Fruit fly (Drosophila melanogaster) whole organism, wandering third instar larva: Measurements from ENCODE around the gene SP.

Experiments used
- CG9705 ChIP-seq: fragments of 200-800 bp; sonication (Bioruptor generic); optimal IDR thresholded peaks from 2 replicates; lab custom pipeline; 2018; ENCODE audit warnings: missing biosample characterization, mild to moderate bottlenecking, missing genetic modification characterization
- Dfd ChIP-seq: fragments of >200 bp; optimal IDR thresholded peaks from 2 replicates; lab custom pipeline; 2017; ENCODE audit warnings: missing biosample characterization, missing genetic modification characterization
- brk ChIP-seq: fragments of 200-800 bp; sonication (Bioruptor generic); optimal IDR thresholded peaks from 2 replicates; lab custom pipeline; 2016; ENCODE audit warnings: missing biosample characterization, mild to moderate bottlenecking, missing genetic modification characterization
- sage ChIP-seq: fragments of 200-800 bp; sonication (Bioruptor generic); optimal IDR thresholded peaks from 2 replicates; lab custom pipeline; 2016; ENCODE audit warnings: missing biosample characterization, mild to moderate bottlenecking, missing genetic modification characterization
- usp ChIP-seq: fragments of >200 bp; optimal IDR thresholded peaks from 2 replicates; lab custom pipeline; 2017; ENCODE audit warnings: missing biosample characterization, missing genetic modification characterization

DNA sequence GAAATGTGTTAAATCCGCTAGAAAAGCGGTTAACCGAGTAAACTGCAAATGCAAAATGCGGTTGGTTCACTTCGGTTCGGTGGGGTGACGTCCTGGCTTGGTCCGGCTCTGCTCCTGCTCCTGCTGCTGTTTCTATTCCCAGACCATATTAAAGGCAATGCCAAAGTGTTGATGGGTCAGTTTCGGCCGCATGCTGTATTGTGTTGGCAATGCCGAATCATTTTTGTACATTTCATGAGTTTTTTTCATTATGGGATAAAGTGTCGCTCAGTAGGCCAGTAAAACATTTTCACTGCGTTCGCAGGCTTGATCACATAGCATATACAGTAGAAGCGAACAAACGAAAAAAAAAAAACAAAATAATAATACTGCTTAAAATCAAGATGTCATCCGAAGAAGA lies 27.4 kb downstream of the SP start, which contains the start of gene CG14113:
- TF ChIP-seq CG9705 (GFP tag; lab: Kevin White, UChicago) = no peak
- TF ChIP-seq sage = no peak
- no peak for TF ChIP-seq Dfd (GFP tag; lab: Kevin White, UChicago)
- no peak for TF ChIP-seq usp (GFP tag; lab: Kevin White, UChicago)
- no peak for TF ChIP-seq brk (GFP tag; lab: Kevin White, UChicago)
